Worm (Caenorhabditis elegans) whole organism, L3 larva: ENCODE results near the gene lpl-1.
A peak's percentile ranks its signal among the peaks of the same experiment; 100 is the strongest.

ENCODE experiments used
- aly-2 ChIP-seq: fragments of 150-350 bp; optimal IDR thresholded peaks from 2 replicates; lab custom pipeline; 2014; ENCODE audit warnings: missing biosample characterization, missing genetic modification characterization
- ama-1 ChIP-seq: fragments of 150-350 bp; optimal IDR thresholded peaks from 2 replicates; lab custom pipeline; 2018
- ceh-16 ChIP-seq: sonication (generic microtip); optimal IDR thresholded peaks from 2 replicates; lab custom pipeline; 2017; ENCODE audit warnings: missing biosample characterization, missing genetic modification characterization
- ceh-82 ChIP-seq: fragments of 150-350 bp; optimal IDR thresholded peaks from 2 replicates; lab custom pipeline; 2014; ENCODE audit warnings: missing biosample characterization, missing genetic modification characterization
- daf-12 ChIP-seq: fragments of 150-350 bp; optimal IDR thresholded peaks from 2 replicates; lab custom pipeline; 2014; ENCODE audit warnings: missing biosample characterization, missing genetic modification reagents, missing genetic modification characterization
- egl-5 ChIP-seq: fragments of 150-350 bp; optimal IDR thresholded peaks from 2 replicates; lab custom pipeline; 2017; ENCODE audit warnings: missing biosample characterization, missing genetic modification reagents, missing genetic modification characterization, inconsistent platforms
- elt-1 ChIP-seq: fragments of 150-350 bp; optimal IDR thresholded peaks from 2 replicates; lab custom pipeline; 2014; ENCODE audit warnings: missing biosample characterization, missing genetic modification characterization
- elt-2 ChIP-seq: sonication (generic microtip); optimal IDR thresholded peaks from 2 replicates; lab custom pipeline; 2016; ENCODE audit warnings: missing genetic modification reagents, mild to moderate bottlenecking, missing genetic modification characterization, missing compliant biosample characterization
- elt-3 ChIP-seq, 3 experiments: fragments of 150-350 bp in 1 of 3; sonication (generic microtip) in 2 of 3; optimal IDR thresholded peaks; 2 replicates in 2 of 3; 4 replicates in 1 of 3; lab custom pipeline; 2014 to 2017; ENCODE audit warnings: missing biosample characterization in 3 of 3, missing genetic modification characterization in 3 of 3
- fkh-10 ChIP-seq: sonication (generic microtip); optimal IDR thresholded peaks from 2 replicates; lab custom pipeline; 2017; ENCODE audit warnings: missing biosample characterization, missing genetic modification reagents, missing genetic modification characterization
- fkh-2 ChIP-seq: fragments of 150-350 bp; optimal IDR thresholded peaks from 2 replicates; lab custom pipeline; 2014; ENCODE audit warnings: missing biosample characterization, missing genetic modification reagents, missing genetic modification characterization
- hmg-11 ChIP-seq: sonication (generic microtip); optimal IDR thresholded peaks from 2 replicates; lab custom pipeline; 2016; ENCODE audit warnings: missing genetic modification characterization, missing compliant biosample characterization
- jun-1 ChIP-seq: fragments of 150-350 bp; optimal IDR thresholded peaks from 2 replicates; lab custom pipeline; 2014; ENCODE audit warnings: missing biosample characterization, missing genetic modification reagents, missing genetic modification characterization
- lin-39 ChIP-seq: fragments of 150-350 bp; optimal IDR thresholded peaks from 2 replicates; lab custom pipeline; 2018; ENCODE audit warnings: missing biosample characterization, missing genetic modification reagents, missing genetic modification characterization
- lsy-12 ChIP-seq: sonication (generic microtip); optimal IDR thresholded peaks from 2 replicates; lab custom pipeline; 2016; ENCODE audit warnings: mild to moderate bottlenecking, missing genetic modification characterization, missing compliant biosample characterization
- nfya-1 ChIP-seq: sonication (generic microtip); optimal IDR thresholded peaks from 2 replicates; lab custom pipeline; 2017; ENCODE audit warnings: missing genetic modification characterization, mild to moderate bottlenecking, missing compliant biosample characterization, antibody characterized with exemption, moderate library complexity; ENCODE audit not compliant: insufficient read depth
- nhr-23 ChIP-seq: fragments of 150-350 bp; optimal IDR thresholded peaks from 2 replicates; lab custom pipeline; 2014; ENCODE audit warnings: missing biosample characterization, missing genetic modification reagents, missing genetic modification characterization
- nhr-237 ChIP-seq: fragments of 150-350 bp; optimal IDR thresholded peaks from 2 replicates; lab custom pipeline; 2014; ENCODE audit warnings: missing biosample characterization, missing genetic modification characterization
- nhr-25 ChIP-seq: sonication (generic microtip); optimal IDR thresholded peaks from 2 replicates; lab custom pipeline; 2017; ENCODE audit warnings: missing biosample characterization, missing genetic modification characterization
- nhr-77 ChIP-seq: fragments of 150-350 bp; optimal IDR thresholded peaks from 2 replicates; lab custom pipeline; 2014; ENCODE audit warnings: missing biosample characterization, missing genetic modification characterization
- pha-4 ChIP-seq: fragments of 150-350 bp; optimal IDR thresholded peaks from 2 replicates; lab custom pipeline; 2014; ENCODE audit warnings: missing biosample characterization, missing genetic modification reagents, missing genetic modification characterization
- ztf-11 ChIP-seq: fragments of 150-350 bp; optimal IDR thresholded peaks from 2 replicates; lab custom pipeline; 2014; ENCODE audit warnings: missing biosample characterization, missing genetic modification characterization

The lpl-1 gene

ce11 chrIV:9096160-9096879, 2.5 kb upstream of the lpl-1 start, which contains the start of the genes znf-706 and cpna-3:
znf-706 (minus strand) TSS chrIV:9096231.
cpna-3 (plus strand) TSS chrIV:9096842.
- TF ChIP-seq nhr-237 (tag; lab: Kevin White, UChicago), result no peak
- TF ChIP-seq daf-12 (tag; lab: Kevin White, UChicago), result no peak
- peak; percentile 0 for TF ChIP-seq nhr-23 (tag; lab: Kevin White, UChicago)
- peak; percentile 15 for TF ChIP-seq hmg-11 (tag; lab: Kevin White, UChicago)
- peak; percentile 5 for TF ChIP-seq elt-2 (tag; lab: Kevin White, UChicago)
- no peak for TF ChIP-seq pha-4 (tag; lab: Kevin White, UChicago)

- TF ChIP-seq hmg-11 (tag; lab: Kevin White, UChicago), result no peak
- no peak for TF ChIP-seq jun-1 (tag; lab: Kevin White, UChicago)
- TF ChIP-seq lin-39, result no peak
Measured at ce11 chrIV:9095553-9095952, 1.7 kb upstream of the lpl-1 start, which contains the start of gene icln-1. icln-1 (minus strand) TSS chrIV:9095653.

- TF ChIP-seq jun-1 (tag; lab: Kevin White, UChicago) (no peak), nhr-25 (no peak), lsy-12 (tag; lab: Kevin White, UChicago) (no peak), ztf-11 (no peak), ceh-82 (tag; lab: Kevin White, UChicago) (no peak)
Measured at ce11 chrIV:9094356-9094755, 524 bp upstream of the lpl-1 start, which contains the start of gene mrpl-42. mrpl-42 (minus strand) TSS chrIV:9094456.

ce11 chrIV:9092011-9092410, 1.8 kb downstream of the lpl-1 start:
- TF ChIP-seq fkh-10 (GFP tag; lab: Kevin White, UChicago) (peak; percentile 82), elt-3 (tag; optimal IDR thresholded peaks at IDR 0.05; lab: Kevin White, UChicago) (no peak), nfya-1 (tag; lab: Kevin White, UChicago) (peak; percentile 8)
- TF ChIP-seq, all 47 proteins: peak for 2

ce11 chrIV:9090538-9091195, 3.2 kb downstream of the lpl-1 start:
- no peak for TF ChIP-seq nhr-77 (tag; lab: Kevin White, UChicago)
- TF ChIP-seq elt-1, result peak; percentile 12
- TF ChIP-seq nhr-23 (tag; lab: Kevin White, UChicago), result no peak
- TF ChIP-seq nhr-25, result peak; percentile 42
- TF ChIP-seq ama-1 (lab: Kevin White, UChicago), result peak; percentile 6
- TF ChIP-seq jun-1 (tag; lab: Kevin White, UChicago), result no peak

- no peak for TF ChIP-seq nhr-77 (tag; lab: Kevin White, UChicago)
- TF ChIP-seq egl-5 (tag; lab: Kevin White, UChicago), result peak; percentile 2
Measured at ce11 chrIV:9088294-9088693, 5.5 kb downstream of the lpl-1 start, which contains the start of gene msa-1. msa-1 (plus strand) TSS chrIV:9088594.

- no peak for TF ChIP-seq jun-1 (tag; lab: Kevin White, UChicago)
- TF ChIP-seq, all 47 proteins: peak for 0
Measured at ce11 chrIV:9082055-9082454, 11.8 kb downstream of the lpl-1 start, which contains the start of gene twk-8. twk-8 (plus strand) TSS chrIV:9082355.

ce11 chrIV:9080201-9080600, 13.6 kb downstream of the lpl-1 start:
- TF ChIP-seq aly-2 (tag; lab: Kevin White, UChicago), result no peak
- TF ChIP-seq egl-5 (tag; lab: Kevin White, UChicago), result peak; percentile 59
- peak; percentile 7 for TF ChIP-seq nfya-1 (tag; lab: Kevin White, UChicago)

- TF ChIP-seq egl-5 (tag; lab: Kevin White, UChicago), result peak; percentile 70
- TF ChIP-seq ceh-16 (tag; lab: Kevin White, UChicago), result no peak
- TF ChIP-seq fkh-2, result no peak
Measured at ce11 chrIV:9079330-9079729, 14.5 kb downstream of the lpl-1 start.
